Fruit fly (Drosophila melanogaster): ENCODE results near the gene CG17197.

The CG17197 gene

dm6 chr3R:25782855-25783424 is 7.8 kb upstream of the CG17197 start:
- TF ChIP-seq Dif (GFP tag; optimal IDR thresholded peaks at IDR 0.05; ENCODE audit: partially characterized antibody), result peak; percentile 63
- TF ChIP-seq Dfd (GFP tag; optimal IDR thresholded peaks at IDR 0.05), result no peak
- TF ChIP-seq dl (GFP tag; optimal IDR thresholded peaks at IDR 0.05; ENCODE audit: insufficient read depth in 1 of 2, partially characterized antibody in 2 of 2), result peak in 1 of 2 experiments; percentile 1

dm6 chr3R:25778205-25778604 is 3.0 kb upstream of the CG17197 start, which contains the start of gene CG4956:
Gene CG4956, minus strand, starts transcription at chr3R:25778305.
- no peak for TF ChIP-seq dsf (GFP tag; optimal IDR thresholded peaks at IDR 0.05; ENCODE audit: borderline replicate concordance)
- TF ChIP-seq CG9705 (GFP tag; optimal IDR thresholded peaks at IDR 0.05), result no peak
- no peak for TF ChIP-seq Hnf4 (GFP tag; optimal IDR thresholded peaks at IDR 0.05)
- TF ChIP-seq sage (GFP tag; optimal IDR thresholded peaks at IDR 0.05), result no peak
- TF ChIP-seq ey (GFP tag; optimal IDR thresholded peaks at IDR 0.05), result no peak

DNA sequence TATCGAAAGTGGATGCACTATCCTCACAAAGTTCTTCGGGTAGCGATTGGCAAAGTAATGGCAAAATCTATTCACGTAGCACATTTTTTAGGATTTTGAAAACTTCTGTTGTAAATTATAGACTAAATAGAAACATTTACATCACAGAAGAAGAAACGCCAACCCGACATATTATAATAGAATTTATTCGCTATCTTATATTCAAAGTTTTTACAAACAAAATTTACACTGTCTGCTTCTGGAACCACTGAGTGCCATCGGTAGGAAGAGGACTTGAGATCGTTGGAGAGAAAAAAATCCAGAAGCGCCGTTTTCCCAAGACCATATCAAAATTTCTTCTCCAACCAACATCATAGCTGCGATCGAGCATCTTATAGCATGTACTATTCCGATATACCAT is 1.9 kb upstream of the CG17197 start, which contains the start of gene CG17195:
TSS of gene CG17195 (minus strand) at position 101 of the 400 bp plus-strand sequence.
- no peak for TF ChIP-seq Mio (GFP tag; optimal IDR thresholded peaks at IDR 0.05)
- TF ChIP-seq Hr83 (GFP tag; optimal IDR thresholded peaks at IDR 0.05; ENCODE audit: poor library complexity, severe bottlenecking), result no peak
- no peak for TF ChIP-seq ey (GFP tag; optimal IDR thresholded peaks at IDR 0.05)
- no peak for TF ChIP-seq Dfd (GFP tag; optimal IDR thresholded peaks at IDR 0.05)
- TF ChIP-seq Vsx2 (GFP tag; optimal IDR thresholded peaks at IDR 0.05; ENCODE audit: partially characterized antibody), result no peak
- no peak for TF ChIP-seq pan (optimal IDR thresholded peaks at IDR 0.05)
- no peak for TF ChIP-seq dl (GFP tag; optimal IDR thresholded peaks at IDR 0.05; ENCODE audit: insufficient read depth in 1 of 2, partially characterized antibody in 2 of 2)
- TF ChIP-seq Hnf4 (GFP tag; optimal IDR thresholded peaks at IDR 0.05), result no peak
- no peak for TF ChIP-seq CG32264 (GFP tag; optimal IDR thresholded peaks at IDR 0.05)
- no peak for TF ChIP-seq rgr (GFP tag; optimal IDR thresholded peaks at IDR 0.05)
- no peak for TF ChIP-seq lola (GFP tag; optimal IDR thresholded peaks at IDR 0.05)
- TF ChIP-seq CrebA (GFP tag; optimal IDR thresholded peaks at IDR 0.05; ENCODE audit: borderline replicate concordance), result no peak

dm6 chr3R:25776137-25776536 is 968 bp upstream of the CG17197 start, which contains the start of gene CG17196:
Gene CG17196, minus strand, starts transcription at chr3R:25776237.
- TF ChIP-seq woc (GFP tag; optimal IDR thresholded peaks at IDR 0.05) (no peak), Vsx2 (GFP tag; optimal IDR thresholded peaks at IDR 0.05; ENCODE audit: partially characterized antibody) (no peak), Jra (GFP tag; optimal IDR thresholded peaks at IDR 0.05) (no peak), dmrt93B (GFP tag; optimal IDR thresholded peaks at IDR 0.05) (no peak), Hnf4 (GFP tag; optimal IDR thresholded peaks at IDR 0.05) (no peak), ey (GFP tag; optimal IDR thresholded peaks at IDR 0.05) (no peak), OdsH (GFP tag; optimal IDR thresholded peaks at IDR 0.05) (no peak), jim (GFP tag; optimal IDR thresholded peaks at IDR 0.05) (no peak), psq (GFP tag; optimal IDR thresholded peaks at IDR 0.05) (no peak), h (GFP tag; optimal IDR thresholded peaks at IDR 0.05) (no peak), pan (optimal IDR thresholded peaks at IDR 0.05) (no peak), Rel (GFP tag; optimal IDR thresholded peaks at IDR 0.05) (no peak), Rel (tag; optimal IDR thresholded peaks at IDR 0.05) (no peak), Mio (GFP tag; optimal IDR thresholded peaks at IDR 0.05) (no peak), Hr83 (GFP tag; optimal IDR thresholded peaks at IDR 0.05; ENCODE audit: poor library complexity, severe bottlenecking) (no peak), HLH106 (tag; optimal IDR thresholded peaks at IDR 0.05) (no peak), Dfd (GFP tag; optimal IDR thresholded peaks at IDR 0.05) (no peak), Sp1 (GFP tag; optimal IDR thresholded peaks at IDR 0.05) (no peak), dsf (GFP tag; optimal IDR thresholded peaks at IDR 0.05; ENCODE audit: borderline replicate concordance) (no peak)

- TF ChIP-seq Myc (optimal IDR thresholded peaks at IDR 0.05) (no peak), Dif (GFP tag; optimal IDR thresholded peaks at IDR 0.05; ENCODE audit: partially characterized antibody) (no peak), rgr (GFP tag; optimal IDR thresholded peaks at IDR 0.05) (no peak), Hr78 (GFP tag; optimal IDR thresholded peaks at IDR 0.05) (no peak), dmrt93B (GFP tag; optimal IDR thresholded peaks at IDR 0.05) (no peak), HLH106 (tag; optimal IDR thresholded peaks at IDR 0.05) (no peak), h (GFP tag; optimal IDR thresholded peaks at IDR 0.05) (no peak), lola (GFP tag; optimal IDR thresholded peaks at IDR 0.05) (no peak), OdsH (GFP tag; optimal IDR thresholded peaks at IDR 0.05) (no peak), pan (optimal IDR thresholded peaks at IDR 0.05) (no peak)
Observed at dm6 chr3R:25763005-25763404, 12.2 kb downstream of the CG17197 start, which contains the start of gene LpR1. Gene LpR1, minus strand, starts transcription at chr3R:25763105.

All from whole organism, wandering third instar larva.